Fruit fly (Drosophila melanogaster): Measurements from ENCODE around the gene robo2.

- TF ChIP-seq Blimp-1 (GFP tag; optimal IDR thresholded peaks at IDR 0.05) (no peak), CG6765 (GFP tag; optimal IDR thresholded peaks at IDR 0.05) (no peak), Nf-YC (tag; optimal IDR thresholded peaks at IDR 0.05) (no peak), CG3163 (GFP tag; optimal IDR thresholded peaks at IDR 0.05) (no peak), Oli (tag; optimal IDR thresholded peaks at IDR 0.05) (no peak), ewg (GFP tag; optimal IDR thresholded peaks at IDR 0.05) (no peak), CG8478 (optimal IDR thresholded peaks at IDR 0.05) (no peak), CG17912 (GFP tag; optimal IDR thresholded peaks at IDR 0.05) (no peak), lola (GFP tag; optimal IDR thresholded peaks at IDR 0.05) (no peak), fru (optimal IDR thresholded peaks at IDR 0.05) (no peak), Adf1 (GFP tag; IDR thresholded peaks at IDR 0.05) (no peak), Abd-B (GFP tag; optimal IDR thresholded peaks at IDR 0.05) (no peak), CG6854 (GFP tag; optimal IDR thresholded peaks at IDR 0.05) (no peak), CG34376 (GFP tag; optimal IDR thresholded peaks at IDR 0.05) (no peak)
These were observed 23.3 kb upstream of the robo2 start for dm6 chr2L:1443509-1443908.
